Worm (Caenorhabditis elegans) whole organism, L2 larva: Measurements from ENCODE around the gene nob-1.

Experiments
- C34F6.9 ChIP-seq: fragments of 150-350 bp; optimal IDR thresholded peaks from 2 replicates; lab custom pipeline; 2014; ENCODE audit warnings: missing biosample characterization, missing genetic modification characterization
- F13H6.1 ChIP-seq: sonication (generic microtip); optimal IDR thresholded peaks from 2 replicates; lab custom pipeline; 2016; ENCODE audit warnings: missing genetic modification characterization, missing compliant biosample characterization
- Y55F3AM.14 ChIP-seq: fragments of 200-800 bp; sonication (Bioruptor generic); optimal IDR thresholded peaks from 2 replicates; lab custom pipeline; 2018; ENCODE audit warnings: mild to moderate bottlenecking, missing genetic modification characterization, missing compliant biosample characterization
- ZK546.5 ChIP-seq: sonication (generic microtip); optimal IDR thresholded peaks from 2 replicates; lab custom pipeline; 2017; ENCODE audit warnings: missing biosample characterization, missing genetic modification characterization
- alr-1 ChIP-seq: fragments of 150-350 bp; optimal IDR thresholded peaks from 2 replicates; lab custom pipeline; 2014; ENCODE audit warnings: missing biosample characterization, missing genetic modification characterization
- aly-2 ChIP-seq: fragments of 150-350 bp; optimal IDR thresholded peaks from 2 replicates; lab custom pipeline; 2014; ENCODE audit warnings: missing biosample characterization, missing genetic modification characterization
- ama-1 ChIP-seq: fragments of 150-350 bp; optimal IDR thresholded peaks from 2 replicates; lab custom pipeline; 2018; ENCODE audit warnings: inconsistent platforms
- blmp-1 ChIP-seq: sonication (generic microtip); optimal IDR thresholded peaks from 2 replicates; lab custom pipeline; 2017; ENCODE audit warnings: missing genetic modification characterization, mild to moderate bottlenecking, missing compliant biosample characterization, antibody characterized with exemption, moderate library complexity; ENCODE audit not compliant: insufficient read depth
- ceh-16 ChIP-seq: fragments of 150-350 bp; optimal IDR thresholded peaks from 2 replicates; lab custom pipeline; 2014; ENCODE audit warnings: missing biosample characterization, missing genetic modification characterization
- crh-2 ChIP-seq: sonication (generic microtip); optimal IDR thresholded peaks from 2 replicates; lab custom pipeline; 2017; ENCODE audit warnings: missing biosample characterization, missing genetic modification characterization
- dmd-4 ChIP-seq: sonication (generic microtip); optimal IDR thresholded peaks from 2 replicates; lab custom pipeline; 2017; ENCODE audit warnings: missing biosample characterization, missing genetic modification characterization
- elt-1 ChIP-seq: fragments of 150-350 bp; optimal IDR thresholded peaks from 2 replicates; lab custom pipeline; 2014; ENCODE audit warnings: missing biosample characterization, missing genetic modification characterization
- fos-1 ChIP-seq: fragments of 150-350 bp; optimal IDR thresholded peaks from 2 replicates; lab custom pipeline; 2014; ENCODE audit warnings: missing biosample characterization, missing genetic modification characterization
- gmeb-1 ChIP-seq: fragments of 150-350 bp; optimal IDR thresholded peaks from 2 replicates; lab custom pipeline; 2014; ENCODE audit warnings: missing biosample characterization, missing genetic modification characterization
- lin-11 ChIP-seq: fragments of 150-350 bp; sonication (generic microtip); optimal IDR thresholded peaks from 2 replicates; lab custom pipeline; 2014; ENCODE audit warnings: missing biosample characterization, missing genetic modification characterization, inconsistent platforms, mixed read lengths
- lin-13 ChIP-seq: fragments of 150-350 bp; optimal IDR thresholded peaks from 2 replicates; lab custom pipeline; 2014; ENCODE audit warnings: missing biosample characterization, missing genetic modification reagents, missing genetic modification characterization
- lin-39 ChIP-seq: fragments of 150-350 bp; optimal IDR thresholded peaks from 2 replicates; lab custom pipeline; 2014; ENCODE audit warnings: missing biosample characterization, missing genetic modification reagents, missing genetic modification characterization
- lsy-2 ChIP-seq, 2 experiments: fragments of 150-350 bp in 1 of 2; sonication (generic microtip) in 1 of 2; optimal IDR thresholded peaks; 2 replicates each; lab custom pipeline; 2014 to 2017; ENCODE audit warnings: missing biosample characterization in 2 of 2, missing genetic modification characterization in 2 of 2
- mbf-1 ChIP-seq: sonication (generic microtip); optimal IDR thresholded peaks from 2 replicates; lab custom pipeline; 2017; ENCODE audit warnings: missing biosample characterization, missing genetic modification characterization
- nhr-10 ChIP-seq: sonication (generic microtip); optimal IDR thresholded peaks from 2 replicates; lab custom pipeline; 2017; ENCODE audit warnings: missing biosample characterization, missing genetic modification characterization
- nhr-11 ChIP-seq: fragments of 150-350 bp; optimal IDR thresholded peaks from 2 replicates; lab custom pipeline; 2014; ENCODE audit warnings: missing biosample characterization, missing genetic modification characterization
- nhr-23 ChIP-seq: fragments of 150-350 bp; optimal IDR thresholded peaks from 2 replicates; lab custom pipeline; 2014; ENCODE audit warnings: missing biosample characterization, missing genetic modification reagents, missing genetic modification characterization
- nhr-237 ChIP-seq: fragments of 150-350 bp; optimal IDR thresholded peaks from 2 replicates; lab custom pipeline; 2014; ENCODE audit warnings: missing biosample characterization, missing genetic modification characterization
- nhr-25 ChIP-seq: fragments of 150-350 bp; sonication (generic microtip); optimal IDR thresholded peaks from 3 replicates; lab custom pipeline; 2014; ENCODE audit warnings: missing biosample characterization, missing genetic modification characterization
- nhr-6 ChIP-seq: fragments of 150-350 bp; optimal IDR thresholded peaks from 2 replicates; lab custom pipeline; 2014; ENCODE audit warnings: missing biosample characterization, missing genetic modification characterization
- skn-1 ChIP-seq: sonication (generic microtip); optimal IDR thresholded peaks from 2 replicates; lab custom pipeline; 2017; ENCODE audit warnings: missing biosample characterization, missing genetic modification characterization
- sma-3 ChIP-seq: sonication (generic microtip); optimal IDR thresholded peaks from 2 replicates; lab custom pipeline; 2016; ENCODE audit warnings: missing genetic modification reagents, missing genetic modification characterization, missing compliant biosample characterization
- sma-9 ChIP-seq, 2 experiments: fragments of 150-350 bp in 1 of 2; sonication (generic microtip) in 1 of 2; optimal IDR thresholded peaks; 2 replicates each; lab custom pipeline; 2014 to 2016; ENCODE audit warnings: missing genetic modification characterization in 2 of 2, mild to moderate bottlenecking in 1 of 2, missing biosample characterization in 1 of 2, missing compliant biosample characterization in 1 of 2, missing genetic modification reagents in 1 of 2, moderate library complexity in 1 of 2
- snpc-4 ChIP-seq: fragments of 150-350 bp; optimal IDR thresholded peaks from 2 replicates; lab custom pipeline; 2014; ENCODE audit warnings: missing biosample characterization, missing genetic modification characterization
- unc-62 ChIP-seq: fragments of 150-350 bp; optimal IDR thresholded peaks from 2 replicates; lab custom pipeline; 2014; ENCODE audit warnings: missing biosample characterization, missing genetic modification reagents, missing genetic modification characterization
- zag-1 ChIP-seq: fragments of 150-350 bp; optimal IDR thresholded peaks from 2 replicates; lab custom pipeline; 2014; ENCODE audit warnings: missing biosample characterization, missing genetic modification characterization
- ztf-1 ChIP-seq: fragments of 200-800 bp; sonication (Bioruptor generic); conservative IDR thresholded peaks from 2 replicates; pipeline ENCODE4 v1.3.6; 2022; ENCODE audit warnings: missing genetic modification characterization, missing compliant biosample characterization
- ztf-11 ChIP-seq: sonication (generic microtip); optimal IDR thresholded peaks from 2 replicates; lab custom pipeline; 2017; ENCODE audit warnings: missing biosample characterization, missing genetic modification characterization
- ztf-4 ChIP-seq: fragments of 150-350 bp; optimal IDR thresholded peaks from 2 replicates; lab custom pipeline; 2014; ENCODE audit warnings: missing biosample characterization, missing genetic modification characterization

Gene nob-1

DNA sequence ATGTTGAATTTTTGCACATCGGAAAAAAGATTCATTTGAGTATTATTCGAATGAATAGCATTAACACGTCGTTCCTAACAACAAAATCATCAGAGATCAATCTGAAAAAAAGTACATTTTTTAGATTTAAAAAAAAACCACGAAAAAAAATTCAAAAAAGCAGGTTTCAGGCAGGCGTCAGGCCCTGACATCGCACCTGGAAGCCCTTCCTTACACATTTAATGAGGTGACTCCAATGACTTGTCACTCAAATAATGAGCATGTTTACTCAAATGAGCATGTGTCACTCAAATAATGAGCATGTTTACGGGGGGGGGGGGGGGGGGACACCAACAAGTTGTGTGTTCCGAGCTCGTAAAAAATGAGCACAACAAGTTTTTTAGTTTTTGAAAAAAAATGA lies 34.3 kb upstream of the nob-1 start, which contains the start of gene lron-12:
TSS of gene lron-12 (minus strand) at position 101 of the 400 bp plus-strand sequence.
- TF ChIP-seq gmeb-1 (tag; lab: Kevin White, UChicago) (no peak), lin-39 (tag; lab: Kevin White, UChicago) (no peak), ztf-4 (tag; lab: Kevin White, UChicago) (no peak), C34F6.9 (tag; lab: Kevin White, UChicago) (no peak), nhr-25 (no peak), F13H6.1 (no peak), nhr-237 (no peak)

- TF ChIP-seq alr-1, result no peak
- peak; percentile 10 for TF ChIP-seq fos-1 (tag; lab: Kevin White, UChicago)
- no peak for TF ChIP-seq ZK546.5 (tag; lab: Kevin White, UChicago)
- TF ChIP-seq dmd-4 (tag; lab: Kevin White, UChicago), result no peak
- no peak for TF ChIP-seq Y55F3AM.14 (GFP tag; lab: Kevin White, UChicago)
These were observed 23.3 kb upstream of the nob-1 start, which contains the start of the genes cest-12 and lonp-2 for ce11 chrIII:12107441-12107840. Gene cest-12, minus strand, starts transcription at chrIII:12107541. Gene lonp-2, plus strand, starts transcription at chrIII:12107774.

DNA sequence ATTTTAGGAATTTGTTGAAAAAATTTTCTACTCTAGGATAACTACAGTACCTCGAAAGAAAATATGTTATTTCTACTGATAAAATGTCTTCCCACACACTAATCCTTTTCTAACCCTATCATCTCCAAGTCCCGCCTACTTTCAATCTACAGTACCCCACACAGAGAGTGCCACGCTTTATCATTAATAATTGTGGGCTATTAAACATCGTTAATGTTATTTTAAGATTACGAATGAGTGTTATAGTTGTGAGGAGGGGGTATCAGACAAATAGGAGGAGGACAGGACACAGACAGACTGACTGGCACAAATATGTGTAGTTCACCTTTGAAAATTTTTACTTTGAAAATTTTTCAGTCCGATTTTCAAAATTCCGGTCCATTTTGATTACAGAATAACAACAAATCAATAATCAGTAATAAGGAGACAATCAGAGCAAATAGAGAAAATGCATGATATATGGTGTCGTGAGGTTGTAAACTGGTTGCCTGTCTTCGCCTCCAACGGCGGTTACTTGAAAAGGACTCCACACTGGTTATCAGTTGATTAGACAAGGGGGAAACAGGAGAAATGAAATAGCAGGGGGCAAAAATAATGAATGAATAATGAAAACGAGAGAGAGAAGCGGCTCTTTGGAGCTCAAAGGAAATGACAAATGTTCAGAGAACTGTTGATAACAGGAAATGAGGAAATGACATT lies 10.2 kb upstream of the nob-1 start:
- TF ChIP-seq fos-1 (tag; lab: Kevin White, UChicago), result peak; percentile 36
- TF ChIP-seq lsy-2 (tag; optimal IDR thresholded peaks at IDR 0.05; lab: Kevin White, UChicago), result peak in 1 of 2 experiments; percentile 20
- TF ChIP-seq ztf-4 (tag; lab: Kevin White, UChicago), result no peak

- TF ChIP-seq zag-1 (tag; lab: Kevin White, UChicago) (no peak), nhr-23 (tag; lab: Kevin White, UChicago) (no peak), gmeb-1 (tag; lab: Kevin White, UChicago) (no peak), lin-11 (no peak), sma-9 (GFP tag; optimal IDR thresholded peaks at IDR 0.05; lab: Kevin White, UChicago) (no peak), sma-9 (tag; optimal IDR thresholded peaks at IDR 0.05; lab: Kevin White, UChicago) (no peak), nhr-10 (tag; lab: Kevin White, UChicago) (no peak), sma-3 (GFP tag; lab: Kevin White, UChicago) (no peak), blmp-1 (tag; lab: Kevin White, UChicago) (no peak), ceh-16 (tag; lab: Kevin White, UChicago) (no peak), ztf-1 (GFP tag; lab: Robert Waterston, UW) (no peak), C34F6.9 (tag; lab: Kevin White, UChicago) (no peak), unc-62 (GFP tag; lab: Kevin White, UChicago) (no peak)
- TF ChIP-seq, all 48 proteins: peak for 0
These were observed 8.5 kb upstream of the nob-1 start for ce11 chrIII:12092595-12092994.

- TF ChIP-seq skn-1 (tag; lab: Kevin White, UChicago) (no peak), lin-13 (GFP tag; lab: Kevin White, UChicago) (no peak), snpc-4 (no peak), sma-3 (GFP tag; lab: Kevin White, UChicago) (no peak), crh-2 (no peak), unc-62 (GFP tag; lab: Kevin White, UChicago) (no peak), ama-1 (lab: Kevin White, UChicago) (no peak), mbf-1 (tag; lab: Kevin White, UChicago) (no peak), C34F6.9 (tag; lab: Kevin White, UChicago) (no peak), nhr-11 (tag; lab: Kevin White, UChicago) (no peak), elt-1 (tag; lab: Kevin White, UChicago) (no peak), ztf-11 (tag; lab: Kevin White, UChicago) (no peak), aly-2 (tag; lab: Kevin White, UChicago) (no peak), nhr-23 (tag; lab: Kevin White, UChicago) (no peak), nhr-25 (no peak), lin-11 (no peak), blmp-1 (tag; lab: Kevin White, UChicago) (no peak), nhr-6 (no peak)
These were observed 3.4 kb upstream of the nob-1 start for ce11 chrIII:12087564-12087963.
